Worm (Caenorhabditis elegans) whole organism, young adult: ENCODE results near the gene rap-1.

Experiments used
- F22D6.2 ChIP-seq: sonication (generic microtip); optimal IDR thresholded peaks from 2 replicates; lab custom pipeline; 2016; ENCODE audit warnings: mild to moderate bottlenecking, missing genetic modification characterization, missing compliant biosample characterization
- F23B12.7 ChIP-seq: sonication (generic microtip); optimal IDR thresholded peaks from 2 replicates; lab custom pipeline; 2017; ENCODE audit warnings: missing genetic modification characterization, mild to moderate bottlenecking, missing compliant biosample characterization, antibody characterized with exemption, moderate library complexity; ENCODE audit not compliant: insufficient read depth
- F39B2.1 ChIP-seq: fragments of 200-800 bp; sonication (Bioruptor generic); IDR thresholded peaks from 2 replicates; pipeline ENCODE4 v1.3.6; 2022; ENCODE audit warnings: missing genetic modification reagents, missing genetic modification characterization, missing compliant biosample characterization
- F55B11.4 ChIP-seq: sonication (generic microtip); optimal IDR thresholded peaks from 2 replicates; lab custom pipeline; 2016; ENCODE audit warnings: missing compliant biosample characterization, missing genetic modification characterization, borderline replicate concordance; ENCODE audit not compliant: insufficient read depth
- F57A8.1 ChIP-seq: fragments of 200-800 bp; sonication (Bioruptor generic); optimal IDR thresholded peaks from 2 replicates; lab custom pipeline; 2018; ENCODE audit warnings: mild to moderate bottlenecking, missing genetic modification characterization, moderate library complexity, missing compliant biosample characterization
- T07F8.4 ChIP-seq: sonication (generic microtip); optimal IDR thresholded peaks from 2 replicates; lab custom pipeline; 2016; ENCODE audit warnings: mild to moderate bottlenecking, missing genetic modification characterization, moderate library complexity, missing compliant biosample characterization
- Y53G8AR.9 ChIP-seq: fragments of 200-800 bp; sonication (Bioruptor generic); conservative IDR thresholded peaks from 2 replicates; pipeline ENCODE4 v1.3.6; 2022; ENCODE audit warnings: missing genetic modification reagents, missing genetic modification characterization, missing compliant biosample characterization
- Y79H2A.3 ChIP-seq: fragments of 200-800 bp; sonication (Bioruptor generic); conservative IDR thresholded peaks from 2 replicates; pipeline ENCODE4 v1.3.6; 2022; ENCODE audit warnings: missing genetic modification reagents, missing genetic modification characterization, missing compliant biosample characterization
- Y95B8A.8 ChIP-seq: fragments of 200-800 bp; sonication (Bioruptor generic); IDR thresholded peaks from 2 replicates; pipeline ENCODE4 v1.3.6; 2022; ENCODE audit warnings: missing genetic modification reagents, missing genetic modification characterization, missing compliant biosample characterization
- ama-1 ChIP-seq, 3 experiments: fragments of 150-350 bp in 1 of 3; sonication (generic microtip) in 2 of 3; optimal IDR thresholded peaks; 2 replicates each; lab custom pipeline; 2014 to 2018; ENCODE audit warnings: missing biosample characterization in 2 of 3, missing genetic modification characterization in 2 of 3, missing genetic modification reagents in 2 of 3
- atf-7 ChIP-seq: sonication (generic microtip); optimal IDR thresholded peaks from 2 replicates; lab custom pipeline; 2017; ENCODE audit warnings: mild to moderate bottlenecking, missing genetic modification characterization, missing compliant biosample characterization
- athp-1 ChIP-seq: sonication (generic microtip); optimal IDR thresholded peaks from 2 replicates; lab custom pipeline; 2017; ENCODE audit warnings: mild to moderate bottlenecking, missing genetic modification characterization, missing compliant biosample characterization
- ccch-3 ChIP-seq: fragments of 200-800 bp; sonication (Bioruptor generic); optimal IDR thresholded peaks from 2 replicates; lab custom pipeline; 2018; ENCODE audit warnings: mild to moderate bottlenecking, missing genetic modification characterization, missing compliant biosample characterization
- ceh-79 ChIP-seq: sonication (generic microtip); optimal IDR thresholded peaks from 2 replicates; lab custom pipeline; 2017; ENCODE audit warnings: mild to moderate bottlenecking, missing genetic modification characterization, missing compliant biosample characterization
- ceh-91 ChIP-seq: fragments of 200-800 bp; sonication (Bioruptor generic); IDR thresholded peaks from 2 replicates; pipeline ENCODE4 v1.3.6; 2022; ENCODE audit warnings: missing genetic modification reagents, missing genetic modification characterization, missing compliant biosample characterization
- die-1 ChIP-seq: sonication (generic microtip); optimal IDR thresholded peaks from 2 replicates; lab custom pipeline; 2016; ENCODE audit warnings: missing genotype, mild to moderate bottlenecking, missing genetic modification characterization, missing compliant biosample characterization
- dox-1 ChIP-seq: fragments of 200-800 bp; sonication (Bioruptor generic); IDR thresholded peaks from 2 replicates; pipeline ENCODE4 v1.3.6; 2022; ENCODE audit warnings: missing genetic modification reagents, missing genetic modification characterization, missing compliant biosample characterization
- dpff-1 ChIP-seq: sonication (generic microtip); optimal IDR thresholded peaks from 2 replicates; lab custom pipeline; 2017; ENCODE audit warnings: mild to moderate bottlenecking, missing genetic modification characterization, missing compliant biosample characterization
- dpl-1 ChIP-seq: fragments of 150-350 bp; optimal IDR thresholded peaks from 2 replicates; lab custom pipeline; 2014; ENCODE audit warnings: missing biosample characterization, missing genetic modification reagents, missing genetic modification characterization
- egl-18 ChIP-seq: fragments of 200-800 bp; sonication (Bioruptor generic); IDR thresholded peaks from 2 replicates; pipeline ENCODE4 v1.3.6; 2022; ENCODE audit warnings: missing genetic modification reagents, missing genetic modification characterization, missing compliant biosample characterization
- egl-44 ChIP-seq: fragments of 200-800 bp; sonication (Bioruptor generic); IDR thresholded peaks from 2 replicates; pipeline ENCODE4 v1.3.6; 2022; ENCODE audit warnings: missing genetic modification reagents, missing genetic modification characterization, missing compliant biosample characterization
- egrh-3 ChIP-seq: fragments of 200-800 bp; sonication (Bioruptor generic); IDR thresholded peaks from 2 replicates; pipeline ENCODE4 v1.3.6; 2022; ENCODE audit warnings: missing genetic modification reagents, missing genetic modification characterization, missing compliant biosample characterization
- fkh-3 ChIP-seq: sonication (generic microtip); optimal IDR thresholded peaks from 2 replicates; lab custom pipeline; 2016; ENCODE audit warnings: mild to moderate bottlenecking, missing genetic modification characterization, missing compliant biosample characterization
- him-1 ChIP-seq: sonication (generic microtip); optimal IDR thresholded peaks from 2 replicates; lab custom pipeline; 2016; ENCODE audit warnings: missing genotype, missing genetic modification reagents, missing genetic modification characterization, missing compliant biosample characterization
- hmg-20 ChIP-seq: fragments of 200-800 bp; sonication (Bioruptor generic); IDR thresholded peaks from 2 replicates; pipeline ENCODE4 v1.3.6; 2022; ENCODE audit warnings: missing genetic modification reagents, missing genetic modification characterization, missing compliant biosample characterization
- let-607 ChIP-seq, 2 experiments: fragments of 200-800 bp in 1 of 2; sonication (Bioruptor generic) in 1 of 2; sonication (generic microtip) in 1 of 2; optimal IDR thresholded peaks; 2 replicates each; lab custom pipeline; 2016 to 2018; ENCODE audit warnings: mild to moderate bottlenecking in 2 of 2, missing compliant biosample characterization in 2 of 2, missing genetic modification characterization in 2 of 2, moderate library complexity in 2 of 2, missing genotype in 1 of 2
- lin-35 ChIP-seq, 3 experiments: fragments of 150-350 bp in 2 of 3; sonication (generic microtip) in 1 of 3; optimal IDR thresholded peaks; 2 replicates each; lab custom pipeline; 2014 to 2018; ENCODE audit warnings: missing biosample characterization in 3 of 3, missing genetic modification characterization in 3 of 3, missing genetic modification reagents in 3 of 3
- lin-54 ChIP-seq: fragments of 200-800 bp; sonication (Bioruptor generic); optimal IDR thresholded peaks from 2 replicates; lab custom pipeline; 2018; ENCODE audit warnings: mild to moderate bottlenecking, missing genetic modification characterization, missing compliant biosample characterization
- lir-1 ChIP-seq: fragments of 200-800 bp; sonication (Bioruptor generic); conservative IDR thresholded peaks from 2 replicates; pipeline ENCODE4 v1.3.6; 2022; ENCODE audit warnings: missing genetic modification reagents, missing genetic modification characterization, missing compliant biosample characterization
- lsl-1 ChIP-seq: fragments of 200-800 bp; sonication (Bioruptor generic); optimal IDR thresholded peaks from 2 replicates; lab custom pipeline; 2018; ENCODE audit warnings: mild to moderate bottlenecking, missing genetic modification characterization, moderate library complexity, missing compliant biosample characterization
- madf-3 ChIP-seq: fragments of 200-800 bp; sonication (Bioruptor generic); IDR thresholded peaks from 2 replicates; pipeline ENCODE4 v1.3.6; 2022; ENCODE audit warnings: missing genetic modification reagents, missing genetic modification characterization, missing compliant biosample characterization
- madf-8 ChIP-seq: fragments of 200-800 bp; sonication (Bioruptor generic); conservative IDR thresholded peaks from 2 replicates; pipeline ENCODE4 v1.3.6; 2022; ENCODE audit warnings: missing genetic modification reagents, missing genetic modification characterization, missing compliant biosample characterization
- mcd-1 ChIP-seq: fragments of 200-800 bp; sonication (Bioruptor generic); IDR thresholded peaks from 2 replicates; pipeline ENCODE4 v1.3.6; 2022; ENCODE audit warnings: missing genetic modification reagents, missing genetic modification characterization, missing compliant biosample characterization
- mel-28 ChIP-seq: sonication (generic microtip); optimal IDR thresholded peaks from 2 replicates; lab custom pipeline; 2016; ENCODE audit warnings: borderline replicate concordance, mild to moderate bottlenecking, missing genetic modification characterization, missing compliant biosample characterization
- nhr-120 ChIP-seq: fragments of 200-800 bp; sonication (Bioruptor generic); IDR thresholded peaks from 2 replicates; pipeline ENCODE4 v1.3.6; 2022; ENCODE audit warnings: missing genetic modification characterization, missing compliant biosample characterization
- pbrm-1 ChIP-seq: fragments of 200-800 bp; sonication (Bioruptor generic); IDR thresholded peaks from 2 replicates; pipeline ENCODE4 v1.3.6; 2022; ENCODE audit warnings: missing genetic modification reagents, missing genetic modification characterization, missing compliant biosample characterization
- repo-1 ChIP-seq: sonication (generic microtip); optimal IDR thresholded peaks from 2 replicates; lab custom pipeline; 2017; ENCODE audit warnings: mild to moderate bottlenecking, missing genetic modification characterization, missing compliant biosample characterization
- snpc-1.1 ChIP-seq: sonication (generic microtip); optimal IDR thresholded peaks from 2 replicates; lab custom pipeline; 2017; ENCODE audit warnings: missing genetic modification characterization, mild to moderate bottlenecking, missing compliant biosample characterization, antibody characterized with exemption, moderate library complexity, missing genotype, missing genetic modification reagents; ENCODE audit not compliant: insufficient read depth
- snpc-3.4 ChIP-seq: sonication (generic microtip); optimal IDR thresholded peaks from 2 replicates; lab custom pipeline; 2017; ENCODE audit warnings: missing genetic modification characterization, mild to moderate bottlenecking, missing compliant biosample characterization, antibody characterized with exemption, moderate library complexity, missing genotype, missing genetic modification reagents
- snpc-4 ChIP-seq, 5 experiments: fragments of 150-350 bp in 1 of 5; sonication (generic microtip) in 4 of 5; optimal IDR thresholded peaks; 2 replicates each; lab custom pipeline; 2014 to 2018; ENCODE audit warnings: missing genetic modification characterization in 5 of 5, missing biosample characterization in 3 of 5, antibody characterized with exemption in 2 of 5, mild to moderate bottlenecking in 2 of 5, missing compliant biosample characterization in 2 of 5, missing genotype in 2 of 5, moderate library complexity in 2 of 5, missing genetic modification reagents in 1 of 5
- tbp1 ChIP-seq: fragments of 200-800 bp; sonication (Bioruptor generic); optimal IDR thresholded peaks from 2 replicates; lab custom pipeline; 2018; ENCODE audit warnings: mild to moderate bottlenecking, missing genetic modification characterization, missing compliant biosample characterization
- zfh-2 ChIP-seq: fragments of 200-800 bp; sonication (Bioruptor generic); conservative IDR thresholded peaks from 2 replicates; pipeline ENCODE4 v1.3.6; 2022; ENCODE audit warnings: missing genetic modification reagents, missing genetic modification characterization, missing compliant biosample characterization
- zim-3 ChIP-seq: sonication (generic microtip); optimal IDR thresholded peaks from 2 replicates; lab custom pipeline; 2017; ENCODE audit warnings: mild to moderate bottlenecking, missing genetic modification characterization, moderate library complexity, missing compliant biosample characterization
- ztf-18 ChIP-seq: sonication (generic microtip); optimal IDR thresholded peaks from 2 replicates; lab custom pipeline; 2016; ENCODE audit warnings: missing genotype, mild to moderate bottlenecking, missing genetic modification characterization, missing compliant biosample characterization
- ztf-22 ChIP-seq: fragments of 200-800 bp; sonication (Bioruptor generic); optimal IDR thresholded peaks from 2 replicates; lab custom pipeline; 2018; ENCODE audit warnings: mild to moderate bottlenecking, missing genetic modification characterization, moderate library complexity, missing compliant biosample characterization
- ztf-25 ChIP-seq: fragments of 200-800 bp; sonication (Bioruptor generic); IDR thresholded peaks from 2 replicates; pipeline ENCODE4 v1.3.6; 2022; ENCODE audit warnings: missing genetic modification reagents, missing genetic modification characterization, missing compliant biosample characterization

rap-1 gene

DNA sequence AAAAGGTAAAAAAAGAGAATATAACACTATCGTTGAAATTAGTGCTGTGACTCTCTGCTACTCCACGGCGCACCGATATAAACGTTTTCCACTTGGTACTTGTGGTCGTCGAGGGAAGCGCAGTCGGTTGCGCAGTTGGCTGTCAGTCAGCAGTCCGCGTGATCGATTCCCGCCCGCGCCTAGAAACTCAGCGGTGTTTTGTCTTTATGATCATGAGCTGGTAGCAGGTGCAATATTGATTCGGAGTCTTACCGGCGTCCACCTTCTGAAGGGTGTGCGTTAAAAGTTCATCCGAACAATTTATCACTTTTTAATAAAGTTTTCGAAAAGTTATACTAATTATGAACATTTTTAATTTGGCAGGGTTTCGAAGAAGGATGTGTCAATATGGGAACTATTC is 8.4 kb upstream of the rap-1 start (continued):
- TF ChIP-seq Y79H2A.3 (GFP tag; lab: Robert Waterston, UW) (peak; percentile 29; the same call in 1 of the 2 replicates), F57A8.1 (GFP tag; lab: Kevin White, UChicago) (peak; percentile 70), hmg-20 (GFP tag; lab: Robert Waterston, UW) (peak; percentile 70), ztf-18 (peak; percentile 89), die-1 (tag; lab: Kevin White, UChicago) (peak; percentile 96), snpc-1.1 (tag; lab: Kevin White, UChicago) (peak; percentile 56), tbp1 (GFP tag; lab: Kevin White, UChicago) (peak; percentile 98), F23B12.7 (tag; lab: Kevin White, UChicago) (peak; percentile 92), ztf-22 (peak; percentile 68), let-607 (tag; optimal IDR thresholded peaks at IDR 0.05; lab: Kevin White, UChicago) (peak; percentile 54 to 64), fkh-3 (tag; lab: Kevin White, UChicago) (peak; percentile 93), Y95B8A.8 (GFP tag; lab: Robert Waterston, UW) (0 out of 2 replicates have a peak, but pooled peaks have one; percentile 40), him-1 (tag; lab: Kevin White, UChicago) (peak; percentile 68), zfh-2 (GFP tag; lab: Robert Waterston, UW) (no peak; the same call in 1 of the 2 replicates), dpl-1 (GFP tag; lab: Kevin White, UChicago) (peak; percentile 11), egl-18 (GFP tag; lab: Robert Waterston, UW) (no peak), atf-7 (peak; percentile 84), egrh-3 (GFP tag; lab: Robert Waterston, UW) (peak; percentile 57), F55B11.4 (no peak), madf-8 (GFP tag; lab: Robert Waterston, UW) (0 out of 2 replicates have a peak, but pooled peaks have one; percentile 21), ccch-3 (GFP tag; lab: Kevin White, UChicago) (peak; percentile 38), zim-3 (tag; lab: Kevin White, UChicago) (peak; percentile 95), ceh-91 (GFP tag; lab: Robert Waterston, UW) (0 out of 2 replicates have a peak, but pooled peaks have one; percentile 7), athp-1 (peak; percentile 96), lin-35 (GFP tag; optimal IDR thresholded peaks at IDR 0.05; lab: Kevin White, UChicago) (peak in 1 of 3 experiments; percentile 84), F39B2.1 (GFP tag; lab: Robert Waterston, UW) (no peak), F22D6.2 (tag; lab: Kevin White, UChicago) (peak; percentile 51), snpc-4 (GFP tag; optimal IDR thresholded peaks at IDR 0.05; lab: Kevin White, UChicago) (peak; percentile 65), snpc-4 (tag; optimal IDR thresholded peaks at IDR 0.05; lab: Kevin White, UChicago) (peak; percentile 31 to 84 (median 81)), lin-54 (GFP tag; lab: Kevin White, UChicago) (peak; percentile 82), Y53G8AR.9 (GFP tag; lab: Robert Waterston, UW) (peak; percentile 76), lsl-1 (GFP tag; lab: Kevin White, UChicago) (peak; percentile 66), repo-1 (tag; lab: Kevin White, UChicago) (peak; percentile 94), pbrm-1 (peak; percentile 69), dox-1 (GFP tag; lab: Robert Waterston, UW) (peak; percentile 91), mcd-1 (GFP tag; lab: Robert Waterston, UW) (peak; percentile 79), T07F8.4 (tag; lab: Kevin White, UChicago) (peak; percentile 91), madf-3 (GFP tag; lab: Robert Waterston, UW) (peak; percentile 84), egl-44 (GFP tag; lab: Robert Waterston, UW) (peak; percentile 94), lir-1 (GFP tag; lab: Robert Waterston, UW) (peak; percentile 76), ama-1 (optimal IDR thresholded peaks at IDR 0.05; lab: Kevin White, UChicago) (no peak), ama-1 (GFP tag; optimal IDR thresholded peaks at IDR 0.05; lab: Kevin White, UChicago) (peak; percentile 83 to 89), ztf-25 (peak; percentile 62; the same call in 1 of the 2 replicates), snpc-3.4 (tag; lab: Kevin White, UChicago) (peak; percentile 89), dpff-1 (peak; percentile 85), mel-28 (peak; percentile 31), nhr-120 (GFP tag; lab: Robert Waterston, UW) (peak; percentile 89; the same call in 1 of the 2 replicates), ceh-79 (tag; lab: Kevin White, UChicago) (peak; percentile 94)
